Worm (Caenorhabditis elegans) whole organism, L1 larva: ENCODE results near the gene Y41D4B.14.

ENCODE experiments used
- C34B4.2 ChIP-seq: sonication (generic microtip); optimal IDR thresholded peaks from 2 replicates; lab custom pipeline; 2017; ENCODE audit warnings: mild to moderate bottlenecking, missing genetic modification characterization, missing compliant biosample characterization
- ama-1 ChIP-seq: fragments of 150-350 bp; optimal IDR thresholded peaks from 2 replicates; lab custom pipeline; 2014
- blmp-1 ChIP-seq: fragments of 150-350 bp; optimal IDR thresholded peaks from 2 replicates; lab custom pipeline; 2014; ENCODE audit warnings: missing biosample characterization, missing genetic modification characterization
- egl-27 ChIP-seq, 2 experiments: fragments of 150-350 bp in 1 of 2; sonication (generic microtip); optimal IDR thresholded peaks; 3 replicates each; lab custom pipeline; 2017 to 2018; ENCODE audit warnings: missing biosample characterization in 2 of 2, missing genetic modification characterization in 2 of 2, missing genetic modification reagents in 2 of 2
- ets-5 ChIP-seq: fragments of 200-800 bp; sonication (Bioruptor generic); IDR thresholded peaks from 2 replicates; pipeline ENCODE4 v1.3.6; 2022; ENCODE audit warnings: missing genetic modification characterization, missing compliant biosample characterization
- fkh-8 ChIP-seq: sonication (generic microtip); optimal IDR thresholded peaks from 2 replicates; lab custom pipeline; 2016; ENCODE audit warnings: mild to moderate bottlenecking, missing genetic modification characterization, missing compliant biosample characterization
- fos-1 ChIP-seq: fragments of 150-350 bp; optimal IDR thresholded peaks from 2 replicates; lab custom pipeline; 2014; ENCODE audit warnings: missing biosample characterization, missing genetic modification characterization
- grh-1 ChIP-seq: fragments of 200-800 bp; sonication (Bioruptor generic); IDR thresholded peaks from 2 replicates; pipeline ENCODE4 v1.3.6; 2022; ENCODE audit warnings: missing genetic modification reagents, missing genetic modification characterization, missing compliant biosample characterization
- lin-14 ChIP-seq: fragments of 200-800 bp; sonication (Bioruptor generic); optimal IDR thresholded peaks from 2 replicates; lab custom pipeline; 2018; ENCODE audit warnings: mild to moderate bottlenecking, missing genetic modification characterization, moderate library complexity, missing compliant biosample characterization
- lin-39 ChIP-seq: fragments of 150-350 bp; optimal IDR thresholded peaks from 2 replicates; lab custom pipeline; 2014; ENCODE audit warnings: missing biosample characterization, missing genetic modification reagents, missing genetic modification characterization
- nhr-12 ChIP-seq: sonication (generic microtip); optimal IDR thresholded peaks from 2 replicates; lab custom pipeline; 2017; ENCODE audit warnings: missing biosample characterization, missing genetic modification characterization
- nhr-237 ChIP-seq: fragments of 150-350 bp; optimal IDR thresholded peaks from 2 replicates; lab custom pipeline; 2014; ENCODE audit warnings: missing biosample characterization, missing genetic modification characterization
- nhr-85 ChIP-seq: sonication (generic microtip); peaks from one replicate; lab custom pipeline; 2016; ENCODE audit warnings: missing genetic modification characterization, inconsistent platforms, missing compliant biosample characterization
- snpc-4 ChIP-seq: fragments of 150-350 bp; optimal IDR thresholded peaks from 2 replicates; lab custom pipeline; 2014; ENCODE audit warnings: missing biosample characterization, missing genetic modification characterization

DNA sequence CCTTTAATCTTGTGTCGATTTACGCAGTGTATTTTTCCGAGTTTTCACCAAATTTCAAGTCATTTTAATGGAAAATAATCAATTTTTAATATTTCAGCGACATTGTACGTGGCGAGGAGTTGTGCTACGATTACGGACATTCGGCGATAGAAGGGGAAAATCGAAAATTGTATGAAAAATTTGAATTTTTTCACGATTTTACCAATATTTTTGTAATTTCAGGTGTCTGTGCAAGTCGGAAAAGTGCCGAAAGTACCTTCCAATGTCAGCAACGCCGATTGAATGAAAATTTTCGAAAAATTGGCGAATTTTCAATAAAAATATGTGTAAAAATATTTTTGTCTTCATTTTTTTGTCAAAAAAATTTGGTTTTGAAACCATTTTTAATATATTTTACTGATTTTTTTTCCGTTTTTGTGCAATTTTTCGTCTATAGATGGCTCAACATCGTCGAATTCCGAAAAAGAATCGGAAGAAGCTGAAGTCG, 28.5 kb downstream of the Y41D4B.14 start, which contains the start of gene Y41D4B.11:
- TF ChIP-seq ama-1 (lab: Kevin White, UChicago) (no peak), fos-1 (tag; lab: Kevin White, UChicago) (no peak), ets-5 (GFP tag; lab: Robert Waterston, UW) (no peak), lin-39 (tag; lab: Kevin White, UChicago) (no peak), fkh-8 (tag; lab: Kevin White, UChicago) (no peak), nhr-237 (tag; lab: Kevin White, UChicago) (no peak), C34B4.2 (no peak), nhr-85 (tag; lab: Kevin White, UChicago) (no peak), snpc-4 (tag; lab: Kevin White, UChicago) (no peak), nhr-12 (tag; lab: Kevin White, UChicago) (no peak), grh-1 (GFP tag; lab: Robert Waterston, UW) (no peak), blmp-1 (tag; lab: Kevin White, UChicago) (no peak), lin-14 (GFP tag; lab: Kevin White, UChicago) (no peak), egl-27 (tag; optimal IDR thresholded peaks at IDR 0.05; lab: Kevin White, UChicago) (no peak)
